Worm (Caenorhabditis elegans) whole organism, dauer: ENCODE results near the gene Y102E9.3.

Source experiments
- unc-62 ChIP-seq: sonication (generic microtip); optimal IDR thresholded peaks from 2 replicates; lab custom pipeline; 2017; ENCODE audit warnings: missing biosample characterization, missing genetic modification reagents, missing genetic modification characterization

The Y102E9.3 gene

DNA sequence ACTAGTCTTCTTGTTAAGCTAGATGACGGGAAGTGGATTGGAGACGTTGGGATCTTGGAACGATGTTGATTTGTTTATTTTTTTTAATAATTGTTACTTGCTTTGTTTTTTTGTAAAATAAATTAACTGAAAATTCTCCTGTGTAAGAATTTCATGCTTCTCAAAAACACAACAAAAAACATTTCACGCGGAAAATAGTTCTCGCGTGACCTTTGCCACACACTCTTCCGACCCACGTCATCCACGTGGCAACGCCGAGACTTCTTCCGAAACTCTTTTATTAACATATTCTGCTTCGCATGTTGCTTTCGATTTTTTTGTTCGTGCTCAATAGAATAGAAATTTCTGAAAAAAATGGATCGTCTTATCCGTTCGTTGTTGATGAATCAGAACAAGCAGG is 22.7 kb downstream of the Y102E9.3 start, which contains the start of gene F37A4.5:
TSS of gene F37A4.5 (plus strand) at position 301 of the 400 bp plus-strand sequence.
- TF ChIP-seq unc-62: no peak

ce11 chrIII:6709983-6710382 is 24.3 kb downstream of the Y102E9.3 start, which contains the start of gene isw-1:
Gene isw-1 (minus strand): TSS chrIII:6710100.
- TF ChIP-seq unc-62: no peak

ce11 chrIII:6705515-6705914 is 28.8 kb downstream of the Y102E9.3 start, which contains the start of gene F37A4.6:
Gene F37A4.6 (plus strand): TSS chrIII:6705815.
- TF ChIP-seq unc-62: no peak

DNA sequence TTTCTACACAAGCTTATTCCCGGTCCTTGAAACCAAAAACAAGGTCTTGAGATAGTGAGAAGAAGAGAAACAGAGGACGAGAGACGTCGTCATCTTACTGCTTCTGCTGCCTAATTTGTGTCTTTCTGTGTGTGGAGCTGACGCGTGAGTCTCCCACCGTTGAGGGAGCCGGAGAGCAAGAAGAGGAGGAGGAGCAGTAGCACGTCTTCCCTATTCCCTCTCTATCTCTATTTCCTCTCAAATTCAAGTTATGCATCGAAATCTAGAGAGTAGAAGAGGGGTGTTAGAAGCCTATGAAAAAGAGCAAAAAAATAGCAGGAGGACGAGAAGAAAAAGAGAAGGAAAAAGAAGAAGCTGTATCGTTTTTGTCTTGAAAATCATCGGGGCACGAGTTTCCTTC is 39.1 kb downstream of the Y102E9.3 start:
- no peak for TF ChIP-seq unc-62

- TF ChIP-seq unc-62: no peak
Observed at ce11 chrIII:6693285-6693684, 41.0 kb downstream of the Y102E9.3 start.

DNA sequence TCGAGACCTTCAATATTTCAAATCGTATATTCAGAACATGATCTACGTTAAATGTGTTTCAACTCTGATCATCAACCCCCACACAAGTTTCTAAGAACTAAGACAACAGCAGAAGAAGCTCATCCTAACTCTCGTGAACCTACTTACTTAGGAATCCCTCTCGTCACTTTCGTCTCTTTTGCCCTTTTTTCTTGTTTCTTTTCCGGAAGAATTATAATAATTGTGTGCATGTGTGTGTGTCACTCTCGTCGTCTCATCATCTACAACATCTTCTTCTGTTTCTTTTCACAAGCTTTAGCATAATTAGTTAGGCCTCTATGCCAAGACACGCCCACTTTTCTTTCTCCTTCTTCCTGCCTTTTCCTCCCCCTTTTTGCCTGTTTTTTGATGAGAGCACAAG is 43.8 kb downstream of the Y102E9.3 start:
- TF ChIP-seq unc-62: no peak
